Fruit fly (Drosophila melanogaster) whole organism, embryonic: Measurements from ENCODE around the gene Polr2I.

Experiments
- ATbp ChIP-seq: fragments of 200-800 bp; sonication (Bioruptor generic); optimal IDR thresholded peaks from 2 replicates; lab custom pipeline; 2017; ENCODE audit warnings: missing biosample characterization, mild to moderate bottlenecking, missing genetic modification characterization, missing genetic modification reagents
- Aef1 ChIP-seq: fragments of 200-800 bp; sonication (Bioruptor generic); IDR thresholded peaks from 3 replicates; pipeline ENCODE4 v1.3.6; 2022; ENCODE audit warnings: missing biosample characterization, missing genetic modification characterization
- CG10267 ChIP-seq: fragments of 200-800 bp; sonication (Bioruptor generic); optimal IDR thresholded peaks from 2 replicates; lab custom pipeline; 2018; ENCODE audit warnings: missing biosample characterization, mild to moderate bottlenecking, missing genetic modification characterization, moderate library complexity
- CG10431 ChIP-seq: fragments of 200-800 bp; sonication (Bioruptor generic); optimal IDR thresholded peaks from 3 replicates; lab custom pipeline; 2018; ENCODE audit warnings: missing biosample characterization, mild to moderate bottlenecking, missing genetic modification characterization
- CG10654 ChIP-seq: fragments of 200-800 bp; sonication (Bioruptor generic); optimal IDR thresholded peaks from 2 replicates; lab custom pipeline; 2016; ENCODE audit warnings: missing biosample characterization, missing genetic modification characterization
- CG14667 ChIP-seq: fragments of 200-800 bp; sonication (Bioruptor generic); IDR thresholded peaks from 2 replicates; pipeline ENCODE4 v1.3.6; 2022; ENCODE audit warnings: missing biosample characterization, missing genetic modification characterization
- CG15514 ChIP-seq: fragments of 200-800 bp; sonication (Bioruptor generic); optimal IDR thresholded peaks from 3 replicates; lab custom pipeline; 2017; ENCODE audit warnings: missing biosample characterization, missing genetic modification characterization, mild to moderate bottlenecking, moderate library complexity, missing genetic modification reagents
- CG16813 ChIP-seq: fragments of 200-800 bp; sonication (Bioruptor generic); IDR thresholded peaks from 3 replicates; pipeline ENCODE4 v1.3.6; 2022; ENCODE audit warnings: missing biosample characterization, missing genetic modification characterization; ENCODE audit not compliant: partially characterized antibody
- CG1832 ChIP-seq: fragments of 200-800 bp; sonication (Bioruptor generic); optimal IDR thresholded peaks from 2 replicates; lab custom pipeline; 2017; ENCODE audit warnings: missing biosample characterization, mild to moderate bottlenecking, missing genetic modification characterization, inconsistent platforms
- CG30020 ChIP-seq: fragments of 200-800 bp; optimal IDR thresholded peaks from 2 replicates; lab custom pipeline; 2019; ENCODE audit warnings: missing biosample characterization, mild to moderate bottlenecking, missing genetic modification characterization, moderate library complexity
- CG31388 ChIP-seq: fragments of 200-800 bp; sonication (Bioruptor generic); optimal IDR thresholded peaks from 2 replicates; lab custom pipeline; 2016; ENCODE audit warnings: missing biosample characterization, missing genetic modification characterization
- CG34422 ChIP-seq: fragments of 200-800 bp; sonication (Bioruptor generic); IDR thresholded peaks from 3 replicates; pipeline ENCODE4 v1.3.6; 2022; ENCODE audit warnings: missing biosample characterization, missing genetic modification characterization
- CG8478 ChIP-seq: fragments of >200 bp; optimal IDR thresholded peaks from 2 replicates; lab custom pipeline; 2018
- CkIIα-i1 ChIP-seq: fragments of 200-800 bp; sonication (Bioruptor generic); IDR thresholded peaks from 2 replicates; pipeline ENCODE4 v1.3.6; 2022; ENCODE audit warnings: missing biosample characterization, missing genetic modification characterization
- Deaf1 ChIP-seq: fragments of 200-800 bp; optimal IDR thresholded peaks from 3 replicates; lab custom pipeline; 2019; ENCODE audit warnings: missing biosample characterization, mild to moderate bottlenecking, missing genetic modification characterization, moderate library complexity
- Dll ChIP-seq: fragments of 200-800 bp; sonication (Bioruptor generic); IDR thresholded peaks from 4 replicates; pipeline ENCODE4 v1.3.6; 2022; ENCODE audit warnings: missing biosample characterization, missing genetic modification characterization; ENCODE audit not compliant: partially characterized antibody
- E2f2 ChIP-seq: fragments of 200-800 bp; sonication (Bioruptor generic); IDR thresholded peaks from 2 replicates; pipeline ENCODE4 v1.3.6; 2022; ENCODE audit warnings: missing biosample characterization, missing genetic modification characterization
- H2.0 ChIP-seq: fragments of 200-800 bp; sonication (Bioruptor generic); IDR thresholded peaks from 2 replicates; pipeline ENCODE4 v1.3.6; 2022; ENCODE audit warnings: missing biosample characterization, missing genetic modification characterization
- Hey ChIP-seq: fragments of 200-800 bp; sonication (Bioruptor generic); optimal IDR thresholded peaks from 3 replicates; lab custom pipeline; 2018; ENCODE audit warnings: missing biosample characterization, mild to moderate bottlenecking, missing genetic modification characterization
- Hr3 ChIP-seq: fragments of 200-800 bp; sonication (Bioruptor generic); optimal IDR thresholded peaks from 3 replicates; lab custom pipeline; 2016; ENCODE audit warnings: missing biosample characterization, missing genetic modification characterization
- Lim3 ChIP-seq: fragments of 200-800 bp; sonication (Bioruptor generic); IDR thresholded peaks from 2 replicates; pipeline ENCODE4 v1.3.6; 2022; ENCODE audit warnings: missing biosample characterization, missing genetic modification characterization
- NC2α ChIP-seq: fragments of 200-800 bp; sonication (Bioruptor generic); optimal IDR thresholded peaks from 2 replicates; lab custom pipeline; 2016; ENCODE audit warnings: missing biosample characterization, missing genetic modification characterization
- NFAT ChIP-seq: fragments of 200-800 bp; sonication (Bioruptor generic); IDR thresholded peaks from 2 replicates; pipeline ENCODE4 v1.3.6; 2022; ENCODE audit warnings: missing biosample characterization, missing genetic modification characterization
- NfI ChIP-seq: fragments of 200-800 bp; sonication (Bioruptor generic); optimal IDR thresholded peaks from 3 replicates; lab custom pipeline; 2018; ENCODE audit warnings: missing biosample characterization, mild to moderate bottlenecking, missing genetic modification characterization, moderate library complexity
- Oli ChIP-seq: fragments of 200-800 bp; sonication (Bioruptor generic); optimal IDR thresholded peaks from 2 replicates; lab custom pipeline; 2018; ENCODE audit warnings: missing biosample characterization, mild to moderate bottlenecking, missing genetic modification characterization, moderate library complexity
- Poxn ChIP-seq: fragments of 200-800 bp; sonication (Bioruptor generic); IDR thresholded peaks from 2 replicates; pipeline ENCODE4 v1.3.6; 2022; ENCODE audit warnings: missing biosample characterization, missing genetic modification characterization
- Scr ChIP-seq: fragments of 200-800 bp; sonication (Bioruptor generic); IDR thresholded peaks from 2 replicates; pipeline ENCODE4 v1.3.6; 2022; ENCODE audit warnings: missing biosample characterization, missing genetic modification characterization; ENCODE audit not compliant: partially characterized antibody
- Tbp ChIP-seq: fragments of >200 bp; optimal IDR thresholded peaks from 2 replicates; lab custom pipeline; 2018; ENCODE audit warnings: missing biosample characterization, missing genetic modification characterization
- ap ChIP-seq: fragments of 200-800 bp; sonication (Bioruptor generic); IDR thresholded peaks from 2 replicates; pipeline ENCODE4 v1.3.6; 2022; ENCODE audit warnings: missing biosample characterization, missing genetic modification characterization
- ase ChIP-seq: fragments of 200-800 bp; sonication (Bioruptor generic); IDR thresholded peaks from 3 replicates; pipeline ENCODE4 v1.3.6; 2022; ENCODE audit warnings: missing biosample characterization, missing genetic modification characterization
- ash1 ChIP-seq: fragments of 200-800 bp; sonication (Bioruptor generic); optimal IDR thresholded peaks from 2 replicates; lab custom pipeline; 2018; ENCODE audit warnings: missing biosample characterization, mild to moderate bottlenecking, missing genetic modification characterization
- bowl ChIP-seq: fragments of 200-800 bp; sonication (Bioruptor generic); IDR thresholded peaks from 2 replicates; pipeline ENCODE4 v1.3.6; 2022; ENCODE audit warnings: missing biosample characterization, missing genetic modification characterization
- bsh ChIP-seq, 2 experiments: fragments of 200-800 bp; sonication (Bioruptor generic); optimal IDR thresholded peaks; 2 replicates each; lab custom pipeline; 2017 to 2018; ENCODE audit warnings: mild to moderate bottlenecking in 2 of 2, missing biosample characterization in 2 of 2, missing genetic modification characterization in 2 of 2, moderate library complexity in 1 of 2
- chif ChIP-seq, 2 experiments: fragments of 200-800 bp; sonication (Bioruptor generic); optimal IDR thresholded peaks; 3 replicates each; lab custom pipeline; 2016; ENCODE audit warnings: missing biosample characterization in 2 of 2, missing genetic modification characterization in 2 of 2
- dan ChIP-seq: fragments of 200-800 bp; sonication (Bioruptor generic); IDR thresholded peaks from 2 replicates; pipeline ENCODE4 v1.3.6; 2022; ENCODE audit warnings: missing biosample characterization, missing genetic modification characterization
- dm ChIP-seq: fragments of 200-800 bp; sonication (Bioruptor generic); optimal IDR thresholded peaks from 3 replicates; lab custom pipeline; 2016; ENCODE audit warnings: missing biosample characterization, missing genetic modification characterization
- grau ChIP-seq: fragments of 200-800 bp; optimal IDR thresholded peaks from 3 replicates; lab custom pipeline; 2019; ENCODE audit warnings: missing biosample characterization, mild to moderate bottlenecking, missing genetic modification characterization, moderate library complexity
- gro ChIP-seq: fragments of 200-800 bp; sonication (Bioruptor generic); optimal IDR thresholded peaks from 2 replicates; lab custom pipeline; 2016; ENCODE audit warnings: missing biosample characterization, missing genetic modification characterization
- ind ChIP-seq: fragments of 200-800 bp; sonication (Bioruptor generic); optimal IDR thresholded peaks from 3 replicates; lab custom pipeline; 2016; ENCODE audit warnings: missing biosample characterization, missing genetic modification characterization
- klu ChIP-seq: fragments of 200-800 bp; sonication (Bioruptor generic); IDR thresholded peaks from 2 replicates; pipeline ENCODE4 v1.3.6; 2022; ENCODE audit warnings: missing biosample characterization, missing genetic modification characterization
- kni ChIP-seq: fragments of 200-800 bp; sonication (Bioruptor generic); optimal IDR thresholded peaks from 3 replicates; lab custom pipeline; 2017; ENCODE audit warnings: mild to moderate bottlenecking, missing biosample characterization, missing genetic modification reagents, missing genetic modification characterization
- lbe ChIP-seq: fragments of 200-800 bp; sonication (Bioruptor generic); optimal IDR thresholded peaks from 2 replicates; lab custom pipeline; 2016; ENCODE audit warnings: missing biosample characterization, mild to moderate bottlenecking, missing genetic modification characterization
- lola ChIP-seq, 3 experiments: fragments of >200 bp in 2 of 3; fragments of 200-800 bp in 1 of 3; sonication (Bioruptor generic) in 1 of 3; optimal IDR thresholded peaks; 2 replicates each; lab custom pipeline; 2017 to 2019; ENCODE audit warnings: missing biosample characterization in 3 of 3, missing genetic modification characterization in 3 of 3, mild to moderate bottlenecking in 1 of 3, moderate library complexity in 1 of 3
- nmo ChIP-seq: fragments of 200-800 bp; sonication (Bioruptor generic); optimal IDR thresholded peaks from 2 replicates; lab custom pipeline; 2018; ENCODE audit warnings: missing biosample characterization, mild to moderate bottlenecking, missing genetic modification characterization, moderate library complexity
- odd ChIP-seq: fragments of 200-800 bp; sonication (Bioruptor generic); optimal IDR thresholded peaks from 2 replicates; lab custom pipeline; 2017; ENCODE audit warnings: missing biosample characterization, mild to moderate bottlenecking, missing genetic modification characterization
- pho ChIP-seq: fragments of 200-800 bp; sonication (Bioruptor generic); optimal IDR thresholded peaks from 2 replicates; lab custom pipeline; 2016; ENCODE audit warnings: missing biosample characterization, missing genetic modification characterization
- pita ChIP-seq: fragments of 200-800 bp; sonication (Bioruptor generic); optimal IDR thresholded peaks from 2 replicates; lab custom pipeline; 2017; ENCODE audit warnings: missing biosample characterization, mild to moderate bottlenecking, missing genetic modification characterization
- pnt ChIP-seq: fragments of 200-800 bp; sonication (Bioruptor generic); optimal IDR thresholded peaks from 3 replicates; lab custom pipeline; 2016; ENCODE audit warnings: missing biosample characterization, missing genetic modification characterization
- ranshi ChIP-seq: fragments of 200-800 bp; sonication (Bioruptor generic); IDR thresholded peaks from 2 replicates; pipeline ENCODE4 v1.3.6; 2022; ENCODE audit warnings: missing biosample characterization, missing genetic modification characterization
- sob ChIP-seq: fragments of 200-800 bp; sonication (Bioruptor generic); IDR thresholded peaks from 2 replicates; pipeline ENCODE4 v1.3.6; 2022; ENCODE audit warnings: missing biosample characterization, missing genetic modification characterization
- vvl ChIP-seq: fragments of 200-800 bp; sonication (Bioruptor generic); IDR thresholded peaks from 2 replicates; pipeline ENCODE4 v1.3.6; 2022; ENCODE audit warnings: missing biosample characterization, missing genetic modification characterization
- wor ChIP-seq: fragments of 200-800 bp; sonication (Bioruptor generic); IDR thresholded peaks from 2 replicates; pipeline ENCODE4 v1.3.6; 2022; ENCODE audit warnings: missing biosample characterization, missing genetic modification characterization

The Polr2I gene

dm6 chr3R:14356619-14357018, 47.7 kb downstream of the Polr2I start (continued):
- TF ChIP-seq lbe (no peak), NfI (GFP tag; lab: Kevin White, UChicago) (peak; percentile 20), ind (GFP tag; lab: Kevin White, UChicago) (peak; percentile 39), sob (peak; percentile 49; the same call in 1 of the 2 replicates), vvl (GFP tag; lab: Robert Waterston, UW) (peak; percentile 74), Poxn (GFP tag; lab: Robert Waterston, UW) (no peak), klu (no peak), CG15514 (GFP tag; lab: Kevin White, UChicago) (no peak), CG10431 (GFP tag; lab: Kevin White, UChicago) (no peak), Aef1 (peak; percentile 39; the same call in 2 of the 3 replicates), CG16813 (GFP tag; lab: Robert Waterston, UW) (no peak), ap (GFP tag; lab: Robert Waterston, UW) (no peak), Scr (GFP tag; lab: Robert Waterston, UW) (no peak), kni (GFP tag; lab: Kevin White, UChicago) (no peak), E2f2 (GFP tag; lab: Robert Waterston, UW) (peak; percentile 18; the same call in 1 of the 2 replicates), NFAT (GFP tag; lab: Robert Waterston, UW) (no peak), CG8478 (no peak), bowl (GFP tag; lab: Robert Waterston, UW) (no peak), CG10267 (tag; lab: Kevin White, UChicago) (no peak), pnt (GFP tag; lab: Kevin White, UChicago) (peak; percentile 29), Tbp (GFP tag; lab: Kevin White, UChicago) (no peak), Dll (GFP tag; lab: Robert Waterston, UW) (no peak), odd (GFP tag; lab: Kevin White, UChicago) (no peak), wor (GFP tag; lab: Robert Waterston, UW) (no peak), ranshi (GFP tag; lab: Robert Waterston, UW) (no peak), ATbp (GFP tag; lab: Kevin White, UChicago) (no peak), dan (0 out of 2 replicates have a peak, but pooled peaks have one; percentile 35), gro (GFP tag; lab: Kevin White, UChicago) (peak; percentile 19), ash1 (GFP tag; lab: Kevin White, UChicago) (no peak), nmo (GFP tag; lab: Kevin White, UChicago) (peak; percentile 14), CG34422 (peak; percentile 53; the same call in 1 of the 3 replicates), pho (GFP tag; lab: Kevin White, UChicago) (no peak), Deaf1 (tag; lab: Kevin White, UChicago) (no peak), Hr3 (GFP tag; lab: Kevin White, UChicago) (peak; percentile 8), grau (tag; lab: Kevin White, UChicago) (peak; percentile 28), CG10654 (GFP tag; lab: Kevin White, UChicago) (no peak), CG31388 (GFP tag; lab: Kevin White, UChicago) (no peak), Oli (tag; lab: Kevin White, UChicago) (peak; percentile 21), CG1832 (GFP tag; lab: Kevin White, UChicago) (no peak), CG14667 (GFP tag; lab: Robert Waterston, UW) (peak; percentile 32; the same call in 1 of the 2 replicates), NC2α (no peak), chif (GFP tag; optimal IDR thresholded peaks at IDR 0.05; lab: Kevin White, UChicago) (peak; percentile 14 to 30), Hey (tag; lab: Kevin White, UChicago) (no peak), pita (GFP tag; lab: Kevin White, UChicago) (no peak), Lim3 (GFP tag; lab: Robert Waterston, UW) (no peak), bsh (GFP tag; optimal IDR thresholded peaks at IDR 0.05; lab: Kevin White, UChicago) (peak in 1 of 2 experiments; percentile 29), CkIIα-i1 (GFP tag; lab: Robert Waterston, UW) (no peak), lola (GFP tag; optimal IDR thresholded peaks at IDR 0.05; lab: Kevin White, UChicago) (no peak), H2.0 (GFP tag; lab: Robert Waterston, UW) (peak; percentile 43; the same call in 1 of the 2 replicates), dm (GFP tag; lab: Kevin White, UChicago) (no peak), CG30020 (tag; lab: Kevin White, UChicago) (no peak), ase (GFP tag; lab: Robert Waterston, UW) (no peak)
